Fruit fly (Drosophila melanogaster) whole organism, embryonic: Measurements from ENCODE around the gene CG17841.

Experiments used
- Adf1 ChIP-seq: fragments of 200-800 bp; sonication (Bioruptor generic); IDR thresholded peaks from 2 replicates; pipeline ENCODE4 v1.3.6; 2022; ENCODE audit warnings: missing biosample characterization, missing genetic modification characterization
- Atf6 ChIP-seq: fragments of 200-800 bp; sonication (Bioruptor generic); IDR thresholded peaks from 2 replicates; pipeline ENCODE4 v1.3.6; 2022; ENCODE audit warnings: missing biosample characterization, missing genetic modification characterization
- CG10543 ChIP-seq: fragments of 200-800 bp; sonication (Bioruptor generic); optimal IDR thresholded peaks from 3 replicates; lab custom pipeline; 2017; ENCODE audit warnings: missing biosample characterization, mild to moderate bottlenecking, missing genetic modification characterization, moderate library complexity
- CG10565 ChIP-seq: fragments of 200-800 bp; sonication (Bioruptor generic); optimal IDR thresholded peaks from 3 replicates; lab custom pipeline; 2016; ENCODE audit warnings: missing biosample characterization, mild to moderate bottlenecking, missing genetic modification characterization
- CG11456 ChIP-seq: fragments of 200-800 bp; sonication (Bioruptor generic); IDR thresholded peaks from 3 replicates; pipeline ENCODE4 v1.3.6; 2022; ENCODE audit warnings: missing biosample characterization, missing genetic modification characterization
- CG11695 ChIP-seq: fragments of 200-800 bp; sonication (Bioruptor generic); IDR thresholded peaks from 3 replicates; pipeline ENCODE4 v1.3.6; 2022; ENCODE audit warnings: missing biosample characterization, missing genetic modification characterization
- CG11696 ChIP-seq: fragments of 200-800 bp; sonication (Bioruptor generic); IDR thresholded peaks from 2 replicates; pipeline ENCODE4 v1.3.6; 2022; ENCODE audit warnings: missing biosample characterization, missing genetic modification characterization
- CG12071 ChIP-seq: fragments of 200-800 bp; sonication (Bioruptor generic); optimal IDR thresholded peaks from 3 replicates; lab custom pipeline; 2018; ENCODE audit warnings: missing biosample characterization, mild to moderate bottlenecking, missing genetic modification characterization
- CG12299 ChIP-seq: fragments of 200-800 bp; sonication (Bioruptor generic); optimal IDR thresholded peaks from 2 replicates; lab custom pipeline; 2018; ENCODE audit warnings: missing biosample characterization, mild to moderate bottlenecking, missing genetic modification characterization
- CG13894 ChIP-seq: fragments of 200-800 bp; sonication (Bioruptor generic); optimal IDR thresholded peaks from 3 replicates; lab custom pipeline; 2018; ENCODE audit warnings: missing biosample characterization, mild to moderate bottlenecking, missing genetic modification characterization, moderate library complexity
- CG15696 ChIP-seq: fragments of 200-800 bp; sonication (Bioruptor generic); optimal IDR thresholded peaks from 2 replicates; lab custom pipeline; 2019; ENCODE audit warnings: missing biosample characterization, mild to moderate bottlenecking, missing genetic modification characterization, moderate library complexity
- CG1603 ChIP-seq: fragments of 200-800 bp; sonication (Bioruptor generic); optimal IDR thresholded peaks from 2 replicates; lab custom pipeline; 2019; ENCODE audit warnings: missing biosample characterization, mild to moderate bottlenecking, missing genetic modification characterization, moderate library complexity
- CG16813 ChIP-seq: fragments of 200-800 bp; sonication (Bioruptor generic); IDR thresholded peaks from 3 replicates; pipeline ENCODE4 v1.3.6; 2022; ENCODE audit warnings: missing biosample characterization, missing genetic modification characterization; ENCODE audit not compliant: partially characterized antibody
- CG18011 ChIP-seq: fragments of 200-800 bp; sonication (Bioruptor generic); optimal IDR thresholded peaks from 2 replicates; lab custom pipeline; 2017; ENCODE audit warnings: missing biosample characterization, missing genetic modification characterization, mild to moderate bottlenecking, moderate library complexity, missing genotype
- CG18262 ChIP-seq: fragments of 200-800 bp; optimal IDR thresholded peaks from 3 replicates; lab custom pipeline; 2019; ENCODE audit warnings: missing biosample characterization, mild to moderate bottlenecking, missing genetic modification characterization, moderate library complexity
- CG2116 ChIP-seq: fragments of 200-800 bp; sonication (Bioruptor generic); optimal IDR thresholded peaks from 3 replicates; lab custom pipeline; 2018; ENCODE audit warnings: missing biosample characterization, mild to moderate bottlenecking, missing genetic modification characterization
- CG30431 ChIP-seq: fragments of 200-800 bp; sonication (Bioruptor generic); optimal IDR thresholded peaks from 2 replicates; lab custom pipeline; 2017; ENCODE audit warnings: missing biosample characterization, missing genetic modification characterization
- CG31441 ChIP-seq: fragments of 200-800 bp; sonication (Bioruptor generic); IDR thresholded peaks from 2 replicates; pipeline ENCODE4 v1.3.6; 2022; ENCODE audit warnings: missing biosample characterization, missing genetic modification characterization
- CG3726 ChIP-seq: fragments of 200-800 bp; sonication (Bioruptor generic); IDR thresholded peaks from 3 replicates; pipeline ENCODE4, ENCODE4 v1.3.6; 2022; ENCODE audit warnings: missing biosample characterization, missing genetic modification characterization
- CG6654 ChIP-seq: fragments of 200-800 bp; sonication (Bioruptor generic); optimal IDR thresholded peaks from 2 replicates; lab custom pipeline; 2017; ENCODE audit warnings: missing biosample characterization, mild to moderate bottlenecking, missing genetic modification characterization
- CG7963 ChIP-seq: fragments of 200-800 bp; sonication (Bioruptor generic); IDR thresholded peaks from 3 replicates; pipeline ENCODE4 v1.3.6; 2022; ENCODE audit warnings: missing biosample characterization, missing genetic modification characterization; ENCODE audit not compliant: partially characterized antibody
- CG8089 ChIP-seq: fragments of 200-800 bp; sonication (Bioruptor generic); optimal IDR thresholded peaks from 3 replicates; lab custom pipeline; 2016; ENCODE audit warnings: missing biosample characterization, missing genetic modification characterization
- CG8944 ChIP-seq: fragments of 200-800 bp; sonication (Bioruptor generic); optimal IDR thresholded peaks from 3 replicates; lab custom pipeline; 2016; ENCODE audit warnings: missing biosample characterization, missing genetic modification characterization
- CG9727 ChIP-seq: fragments of 200-800 bp; sonication (Bioruptor generic); optimal IDR thresholded peaks from 3 replicates; lab custom pipeline; 2017; ENCODE audit warnings: missing biosample characterization, mild to moderate bottlenecking, missing genetic modification characterization
- Fer2 ChIP-seq: fragments of 200-800 bp; sonication (Bioruptor generic); optimal IDR thresholded peaks from 2 replicates; lab custom pipeline; 2018; ENCODE audit warnings: missing biosample characterization, mild to moderate bottlenecking, missing genetic modification characterization, moderate library complexity
- HHEX ChIP-seq: fragments of 200-800 bp; sonication (Bioruptor generic); optimal IDR thresholded peaks from 3 replicates; lab custom pipeline; 2017; ENCODE audit warnings: missing biosample characterization, mild to moderate bottlenecking, missing genetic modification characterization, missing genetic modification reagents
- MBD-R2 ChIP-seq: fragments of 200-800 bp; sonication (Bioruptor generic); IDR thresholded peaks from 2 replicates; pipeline ENCODE4 v1.3.6; 2022; ENCODE audit warnings: missing biosample characterization, missing genetic modification characterization
- Mes4 ChIP-seq: fragments of 200-800 bp; sonication (Bioruptor generic); optimal IDR thresholded peaks from 2 replicates; lab custom pipeline; 2016; ENCODE audit warnings: missing biosample characterization, missing genetic modification characterization
- NC2β ChIP-seq: fragments of 200-800 bp; sonication (Bioruptor generic); optimal IDR thresholded peaks from 2 replicates; lab custom pipeline; 2016; ENCODE audit warnings: missing biosample characterization, missing genetic modification characterization
- Nf-YC ChIP-seq: fragments of 200-800 bp; optimal IDR thresholded peaks from 3 replicates; lab custom pipeline; 2019; ENCODE audit warnings: missing biosample characterization, mild to moderate bottlenecking, missing genetic modification characterization, moderate library complexity
- Rfx ChIP-seq: fragments of 200-800 bp; sonication (Bioruptor generic); IDR thresholded peaks from 2 replicates; pipeline ENCODE4 v1.3.6; 2022; ENCODE audit warnings: missing biosample characterization, missing genetic modification characterization
- Usf ChIP-seq: fragments of 200-800 bp; sonication (Bioruptor generic); optimal IDR thresholded peaks from 2 replicates; lab custom pipeline; 2017; ENCODE audit warnings: missing genotype, missing biosample characterization, missing genetic modification characterization
- Vsx1 ChIP-seq: fragments of 200-800 bp; sonication (Bioruptor generic); optimal IDR thresholded peaks from 2 replicates; lab custom pipeline; 2017; ENCODE audit warnings: missing biosample characterization, mild to moderate bottlenecking, missing genetic modification characterization, missing genetic modification reagents
- croc ChIP-seq: fragments of 200-800 bp; sonication (Bioruptor generic); conservative IDR thresholded peaks from 3 replicates; pipeline ENCODE4 v1.3.6; 2022; ENCODE audit warnings: missing biosample characterization, missing genetic modification characterization
- emc ChIP-seq: fragments of 200-800 bp; sonication (Bioruptor generic); optimal IDR thresholded peaks from 2 replicates; lab custom pipeline; 2016; ENCODE audit warnings: missing biosample characterization, missing genetic modification characterization
- gt ChIP-seq: fragments of 200-800 bp; sonication (Bioruptor generic); IDR thresholded peaks from 2 replicates; pipeline ENCODE4 v1.3.6; 2022; ENCODE audit warnings: missing biosample characterization, missing genetic modification characterization
- her ChIP-seq: fragments of 200-800 bp; sonication (Bioruptor generic); optimal IDR thresholded peaks from 2 replicates; lab custom pipeline; 2016; ENCODE audit warnings: missing biosample characterization, missing genetic modification characterization
- hkb ChIP-seq, 2 experiments: fragments of 200-800 bp in 1 of 2; fragments of >200 bp in 1 of 2; sonication (Bioruptor generic) in 1 of 2; IDR thresholded peaks in 1 of 2; optimal IDR thresholded peaks in 1 of 2; 2 replicates each; pipeline versions ENCODE4 v1.3.6 to Lab custom; 2017 to 2022; ENCODE audit warnings: missing biosample characterization in 1 of 2, missing genetic modification characterization in 1 of 2
- jing ChIP-seq: fragments of 200-800 bp; sonication (Bioruptor generic); optimal IDR thresholded peaks from 2 replicates; lab custom pipeline; 2018; ENCODE audit warnings: missing biosample characterization, mild to moderate bottlenecking, missing genetic modification characterization
- ken ChIP-seq: fragments of 200-800 bp; sonication (Bioruptor generic); IDR thresholded peaks from 3 replicates; pipeline ENCODE4 v1.3.6; 2022; ENCODE audit warnings: missing biosample characterization, missing genetic modification characterization
- lov ChIP-seq, 2 experiments: fragments of 200-800 bp in 1 of 2; fragments of >200 bp in 1 of 2; sonication (Bioruptor generic) in 1 of 2; IDR thresholded peaks in 1 of 2; optimal IDR thresholded peaks in 1 of 2; 2 replicates in 1 of 2; 3 replicates in 1 of 2; pipeline versions ENCODE4 v1.3.6 to Lab custom; 2017 to 2022; ENCODE audit warnings: missing biosample characterization in 1 of 2, missing genetic modification characterization in 1 of 2
- oc ChIP-seq: fragments of 200-800 bp; sonication (Bioruptor generic); optimal IDR thresholded peaks from 2 replicates; lab custom pipeline; 2018; ENCODE audit warnings: missing biosample characterization, mild to moderate bottlenecking, missing genetic modification characterization, moderate library complexity
- pb ChIP-seq: fragments of 200-800 bp; sonication (Bioruptor generic); optimal IDR thresholded peaks from 3 replicates; lab custom pipeline; 2016; ENCODE audit warnings: missing biosample characterization, missing genetic modification characterization
- peb ChIP-seq: fragments of 200-800 bp; sonication (Bioruptor generic); IDR thresholded peaks from 2 replicates; pipeline ENCODE4 v1.3.6; 2022; ENCODE audit warnings: missing biosample characterization, missing genetic modification characterization
- pho ChIP-seq: fragments of 200-800 bp; sonication (Bioruptor generic); optimal IDR thresholded peaks from 2 replicates; lab custom pipeline; 2016; ENCODE audit warnings: missing biosample characterization, missing genetic modification characterization
- stwl ChIP-seq: fragments of 200-800 bp; sonication (Bioruptor generic); optimal IDR thresholded peaks from 3 replicates; lab custom pipeline; 2018; ENCODE audit warnings: missing biosample characterization, mild to moderate bottlenecking, missing genetic modification characterization, moderate library complexity
- tap ChIP-seq: fragments of 200-800 bp; optimal IDR thresholded peaks from 3 replicates; lab custom pipeline; 2019; ENCODE audit warnings: missing biosample characterization, mild to moderate bottlenecking, missing genetic modification characterization, moderate library complexity
- toy ChIP-seq: fragments of 200-800 bp; sonication (Bioruptor generic); IDR thresholded peaks from 2 replicates; pipeline ENCODE4 v1.3.6; 2022; ENCODE audit warnings: missing biosample characterization, missing genetic modification characterization
- ttk ChIP-seq: fragments of 200-800 bp; sonication (Bioruptor generic); IDR thresholded peaks from 2 replicates; pipeline ENCODE4 v2.1.2; 2022; ENCODE audit warnings: missing biosample characterization, missing genetic modification characterization
- unpg ChIP-seq: fragments of 200-800 bp; sonication (Bioruptor generic); optimal IDR thresholded peaks from 3 replicates; lab custom pipeline; 2018; ENCODE audit warnings: missing biosample characterization, mild to moderate bottlenecking, missing genetic modification characterization, moderate library complexity
- yki ChIP-seq: fragments of >200 bp; optimal IDR thresholded peaks from 3 replicates; lab custom pipeline; 2018

CG17841 gene

DNA sequence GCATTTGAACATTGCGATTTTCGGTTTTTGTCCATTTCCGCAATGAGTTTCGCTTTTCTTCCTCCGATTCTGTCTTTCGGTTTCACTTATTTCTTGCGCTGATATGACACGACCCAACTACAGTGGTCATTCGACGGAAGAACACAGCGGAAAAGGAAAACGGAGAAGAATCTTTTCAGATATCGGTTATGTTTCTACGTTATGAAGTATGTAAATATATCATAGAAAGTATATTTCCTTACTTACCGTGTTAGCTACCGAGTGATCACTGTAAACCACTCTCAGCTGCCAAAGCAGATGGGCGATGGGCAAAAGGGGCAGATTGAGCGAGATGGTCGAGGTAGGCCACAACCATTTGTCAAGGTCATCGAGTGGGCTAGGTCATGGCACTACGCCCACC is 19.8 kb downstream of the CG17841 start (continued):
- no peak for TF ChIP-seq NC2β (GFP tag; lab: Kevin White, UChicago)
- no peak for TF ChIP-seq CG2116 (GFP tag; lab: Kevin White, UChicago)
- TF ChIP-seq stwl (tag; lab: Kevin White, UChicago) = no peak
- TF ChIP-seq Usf (GFP tag; lab: Kevin White, UChicago) = no peak
- TF ChIP-seq lov (optimal IDR thresholded peaks at IDR 0.05; lab: Kevin White, UChicago) = no peak
- no peak for TF ChIP-seq lov (GFP tag; IDR thresholded peaks at IDR 0.05; lab: Robert Waterston, UW)
- TF ChIP-seq pb (GFP tag; lab: Kevin White, UChicago) = no peak
- no peak for TF ChIP-seq CG3726 (GFP tag; lab: Robert Waterston, UW)
- peak; percentile 8 for TF ChIP-seq her (GFP tag; lab: Kevin White, UChicago)
- TF ChIP-seq gt (GFP tag; lab: Robert Waterston, UW) = no peak
- TF ChIP-seq yki (lab: Kevin White, UChicago) = no peak
- TF ChIP-seq Nf-YC = no peak
- TF ChIP-seq CG15696 (tag; lab: Kevin White, UChicago) = no peak
- no peak for TF ChIP-seq CG16813
- TF ChIP-seq ken (GFP tag; lab: Robert Waterston, UW) = no peak
- no peak for TF ChIP-seq toy (GFP tag; lab: Robert Waterston, UW)
- TF ChIP-seq ttk (GFP tag; lab: Robert Waterston, UW) = peak; percentile 54; the same call in 1 of the 2 replicates
- TF ChIP-seq Fer2 (tag; lab: Kevin White, UChicago) = no peak
- TF ChIP-seq Mes4 (GFP tag; lab: Kevin White, UChicago) = no peak
- TF ChIP-seq peb (GFP tag; lab: Robert Waterston, UW) = no peak
- TF ChIP-seq HHEX (GFP tag; lab: Kevin White, UChicago) = peak; percentile 3
- TF ChIP-seq jing (GFP tag; lab: Kevin White, UChicago) = no peak
- peak; percentile 4 for TF ChIP-seq tap
- no peak for TF ChIP-seq hkb (optimal IDR thresholded peaks at IDR 0.05; lab: Kevin White, UChicago)
- peak; percentile 48 for TF ChIP-seq hkb (GFP tag; IDR thresholded peaks at IDR 0.05; lab: Robert Waterston, UW)
- no peak for TF ChIP-seq CG10543 (GFP tag; lab: Kevin White, UChicago)
- TF ChIP-seq CG13894 (tag; lab: Kevin White, UChicago) = no peak
- TF ChIP-seq Vsx1 (GFP tag; lab: Kevin White, UChicago) = no peak
- TF ChIP-seq CG10565 (GFP tag; lab: Kevin White, UChicago) = no peak
- TF ChIP-seq CG30431 = no peak
- peak; percentile 78; the same call in 2 of the 3 replicates for TF ChIP-seq CG11456
- TF ChIP-seq unpg = peak; percentile 38
- TF ChIP-seq CG9727 = peak; percentile 31
- peak; percentile 34 for TF ChIP-seq pho (GFP tag; lab: Kevin White, UChicago)
- 0 out of 2 replicates have a peak, but pooled peaks have one; percentile 6 for TF ChIP-seq Adf1
- no peak for TF ChIP-seq CG12299
- TF ChIP-seq CG11695 (GFP tag; lab: Robert Waterston, UW) = 0 out of 3 replicates have a peak, but pooled peaks have one; percentile 31
- TF ChIP-seq CG18011 (GFP tag; lab: Kevin White, UChicago) = no peak
- no peak for TF ChIP-seq CG6654
- no peak for TF ChIP-seq CG8089 (GFP tag; lab: Kevin White, UChicago)
- TF ChIP-seq oc (tag; lab: Kevin White, UChicago) = no peak
- no peak for TF ChIP-seq CG18262 (tag; lab: Kevin White, UChicago)
- TF ChIP-seq CG11696 (GFP tag; lab: Robert Waterston, UW) = no peak
- TF ChIP-seq croc (GFP tag; lab: Robert Waterston, UW) = no peak
- TF ChIP-seq CG7963 (GFP tag; lab: Robert Waterston, UW) = no peak
- no peak for TF ChIP-seq CG31441
- TF ChIP-seq Atf6 (GFP tag; lab: Robert Waterston, UW) = peak; percentile 51; the same call in 1 of the 2 replicates
- peak; percentile 77 for TF ChIP-seq Rfx (GFP tag; lab: Robert Waterston, UW)
- TF ChIP-seq CG12071 = peak; percentile 37
- no peak for TF ChIP-seq emc (GFP tag; lab: Kevin White, UChicago)
- TF ChIP-seq CG1603 (tag; lab: Kevin White, UChicago) = peak; percentile 64
- peak; percentile 21 for TF ChIP-seq CG8944
- TF ChIP-seq MBD-R2 = peak; percentile 35; the same call in 1 of the 2 replicates
